Fruit fly (Drosophila melanogaster) whole organism, adult: ENCODE data around the gene Muc91C.

ENCODE experiments used
- CG11617 ChIP-seq: fragments of 200-800 bp; sonication (Bioruptor generic); optimal IDR thresholded peaks from 2 replicates; lab custom pipeline; 2017; ENCODE audit warnings: mild to moderate bottlenecking, missing biosample characterization, missing genetic modification reagents, missing genetic modification characterization
- CG12768 ChIP-seq: fragments of 200-800 bp; sonication (Bioruptor generic); optimal IDR thresholded peaks from 2 replicates; lab custom pipeline; 2017; ENCODE audit warnings: missing biosample characterization, missing genetic modification characterization, mild to moderate bottlenecking, moderate library complexity, missing genetic modification reagents
- CG14711 ChIP-seq: fragments of 200-800 bp; sonication (Bioruptor generic); optimal IDR thresholded peaks from 2 replicates; lab custom pipeline; 2018; ENCODE audit warnings: missing biosample characterization, mild to moderate bottlenecking, missing genetic modification characterization, moderate library complexity
- CG1620 ChIP-seq: fragments of 200-800 bp; sonication (Bioruptor generic); optimal IDR thresholded peaks from 2 replicates; lab custom pipeline; 2016; ENCODE audit warnings: missing biosample characterization, missing genetic modification characterization
- CG33017 ChIP-seq: fragments of 200-800 bp; sonication (Bioruptor generic); optimal IDR thresholded peaks from 2 replicates; lab custom pipeline; 2018; ENCODE audit warnings: missing biosample characterization, mild to moderate bottlenecking, missing genetic modification characterization, moderate library complexity
- CG5204 ChIP-seq: fragments of 200-800 bp; sonication (Bioruptor generic); optimal IDR thresholded peaks from 2 replicates; lab custom pipeline; 2016; ENCODE audit warnings: missing biosample characterization, missing genetic modification characterization
- CG7045 ChIP-seq: fragments of 200-800 bp; sonication (Bioruptor generic); optimal IDR thresholded peaks from 2 replicates; lab custom pipeline; 2017; ENCODE audit warnings: missing biosample characterization, mild to moderate bottlenecking, missing genetic modification characterization
- CG7101 ChIP-seq: fragments of 200-800 bp; sonication (Bioruptor generic); optimal IDR thresholded peaks from 2 replicates; lab custom pipeline; 2018; ENCODE audit warnings: missing biosample characterization, mild to moderate bottlenecking, missing genetic modification characterization, moderate library complexity
- Clk ChIP-seq: fragments of 200-800 bp; sonication (Bioruptor generic); optimal IDR thresholded peaks from 2 replicates; lab custom pipeline; 2017; ENCODE audit warnings: missing biosample characterization, missing genetic modification characterization
- Crg-1 ChIP-seq: fragments of 200-800 bp; sonication (Bioruptor generic); optimal IDR thresholded peaks from 2 replicates; lab custom pipeline; 2016; ENCODE audit warnings: missing biosample characterization, missing genetic modification characterization
- Hr96 ChIP-seq: fragments of 200-800 bp; sonication (Bioruptor generic); optimal IDR thresholded peaks from 2 replicates; lab custom pipeline; 2016; ENCODE audit warnings: missing biosample characterization, missing genetic modification characterization
- Mnt ChIP-seq: fragments of 200-800 bp; sonication (Bioruptor generic); optimal IDR thresholded peaks from 2 replicates; lab custom pipeline; 2016; ENCODE audit warnings: missing biosample characterization, mild to moderate bottlenecking, missing genetic modification characterization
- bab1 ChIP-seq: fragments of 200-800 bp; sonication (Bioruptor generic); optimal IDR thresholded peaks from 3 replicates; lab custom pipeline; 2019; ENCODE audit warnings: missing biosample characterization, mild to moderate bottlenecking, missing genetic modification characterization, moderate library complexity
- cic ChIP-seq: fragments of 200-800 bp; sonication (Bioruptor generic); optimal IDR thresholded peaks from 2 replicates; lab custom pipeline; 2017; ENCODE audit warnings: missing biosample characterization, mild to moderate bottlenecking, missing genetic modification characterization, moderate library complexity
- cnc ChIP-seq, 2 experiments: fragments of >200 bp; optimal IDR thresholded peaks; 2 replicates each; lab custom pipeline; 2017
- kay ChIP-seq: fragments of 200-800 bp; sonication (Bioruptor generic); peaks from one replicate; lab custom pipeline; 2016; ENCODE audit warnings: missing biosample characterization, missing genetic modification characterization, borderline replicate concordance
- ovo ChIP-seq: fragments of 200-800 bp; sonication (Bioruptor generic); optimal IDR thresholded peaks from 2 replicates; lab custom pipeline; 2016; ENCODE audit warnings: missing biosample characterization, missing genetic modification characterization
- pad ChIP-seq: fragments of 200-800 bp; sonication (Bioruptor generic); optimal IDR thresholded peaks from 3 replicates; lab custom pipeline; 2017; ENCODE audit warnings: missing biosample characterization, missing genetic modification characterization, mild to moderate bottlenecking, moderate library complexity, missing genetic modification reagents
- tj ChIP-seq: fragments of 200-800 bp; sonication (Bioruptor generic); optimal IDR thresholded peaks from 3 replicates; lab custom pipeline; 2017; ENCODE audit warnings: missing biosample characterization, mild to moderate bottlenecking, missing genetic modification characterization, moderate library complexity
- toe ChIP-seq: fragments of 200-800 bp; sonication (Bioruptor generic); optimal IDR thresholded peaks from 2 replicates; lab custom pipeline; 2016; ENCODE audit warnings: missing biosample characterization, missing genetic modification characterization

Muc91C gene

dm6 chr3R:18669812-18670211 lies 22.7 kb downstream of the Muc91C start:
- TF ChIP-seq CG12768 (GFP tag; lab: Kevin White, UChicago) (no peak), Hr96 (peak; percentile 7), kay (GFP tag; lab: Kevin White, UChicago) (peak; percentile 25), pad (no peak)

dm6 chr3R:18669152-18669551 lies 23.4 kb downstream of the Muc91C start, which contains the start of gene CG7702:
TSS of gene CG7702 (plus strand) at chr3R:18669390.
- TF ChIP-seq tj (GFP tag; lab: Kevin White, UChicago): no peak
- TF ChIP-seq bab1 (GFP tag; lab: Kevin White, UChicago): no peak
- no peak for TF ChIP-seq CG14711 (tag; lab: Kevin White, UChicago)
- no peak for TF ChIP-seq toe
- no peak for TF ChIP-seq Clk (GFP tag; lab: Kevin White, UChicago)
- no peak for TF ChIP-seq CG7045
- TF ChIP-seq Mnt (GFP tag; lab: Kevin White, UChicago): no peak
- TF ChIP-seq Hr96: no peak
- no peak for TF ChIP-seq ovo (GFP tag; lab: Kevin White, UChicago)

- TF ChIP-seq CG5204 (GFP tag; lab: Kevin White, UChicago) (no peak), kay (GFP tag; lab: Kevin White, UChicago) (no peak), cnc (optimal IDR thresholded peaks at IDR 0.05; lab: Kevin White, UChicago) (no peak), tj (GFP tag; lab: Kevin White, UChicago) (no peak), CG33017 (tag; lab: Kevin White, UChicago) (no peak), CG7101 (tag; lab: Kevin White, UChicago) (no peak), CG1620 (no peak), bab1 (GFP tag; lab: Kevin White, UChicago) (peak; percentile 53), Clk (GFP tag; lab: Kevin White, UChicago) (no peak), CG11617 (GFP tag; lab: Kevin White, UChicago) (peak; percentile 14), Crg-1 (GFP tag; lab: Kevin White, UChicago) (no peak)
Observed at dm6 chr3R:18667659-18668248, 24.8 kb downstream of the Muc91C start, which contains the start of gene CG31229. TSS of gene CG31229 (plus strand) at chr3R:18667852.

dm6 chr3R:18665061-18665460 lies 27.5 kb downstream of the Muc91C start, which contains the start of gene CG31231:
TSS of gene CG31231 (plus strand) at chr3R:18665361.
- TF ChIP-seq toe: no peak
- no peak for TF ChIP-seq bab1 (GFP tag; lab: Kevin White, UChicago)
- TF ChIP-seq tj (GFP tag; lab: Kevin White, UChicago): no peak
- no peak for TF ChIP-seq cnc (optimal IDR thresholded peaks at IDR 0.05; lab: Kevin White, UChicago)
- TF ChIP-seq CG7101 (tag; lab: Kevin White, UChicago): no peak
- TF ChIP-seq Hr96: no peak
- no peak for TF ChIP-seq CG12768 (GFP tag; lab: Kevin White, UChicago)
- no peak for TF ChIP-seq cic (GFP tag; lab: Kevin White, UChicago)
- TF ChIP-seq Mnt (GFP tag; lab: Kevin White, UChicago): no peak
- TF ChIP-seq CG5204 (GFP tag; lab: Kevin White, UChicago): no peak
- no peak for TF ChIP-seq ovo (GFP tag; lab: Kevin White, UChicago)
- no peak for TF ChIP-seq CG14711 (tag; lab: Kevin White, UChicago)
- TF ChIP-seq pad: no peak
- TF ChIP-seq CG1620: no peak

dm6 chr3R:18663525-18663924 lies 29.0 kb downstream of the Muc91C start, which contains the start of the genes Cpsf73 and Gos28:
TSS of gene Cpsf73 (minus strand) at chr3R:18663552.
TSS of gene Gos28 (plus strand) at chr3R:18663738.
- TF ChIP-seq CG7045: no peak
- peak; percentile 41 for TF ChIP-seq Crg-1 (GFP tag; lab: Kevin White, UChicago)
- peak; percentile 24 for TF ChIP-seq CG11617 (GFP tag; lab: Kevin White, UChicago)
- TF ChIP-seq Hr96: no peak
- no peak for TF ChIP-seq CG1620
- TF ChIP-seq CG33017 (tag; lab: Kevin White, UChicago): no peak
- TF ChIP-seq Mnt (GFP tag; lab: Kevin White, UChicago): peak; percentile 5
- no peak for TF ChIP-seq CG5204 (GFP tag; lab: Kevin White, UChicago)
- peak; percentile 37 for TF ChIP-seq CG14711 (tag; lab: Kevin White, UChicago)
- TF ChIP-seq CG7101 (tag; lab: Kevin White, UChicago): peak; percentile 37
- peak; percentile 26 for TF ChIP-seq bab1 (GFP tag; lab: Kevin White, UChicago)

- no peak for TF ChIP-seq cnc (optimal IDR thresholded peaks at IDR 0.05; lab: Kevin White, UChicago)
- peak; percentile 82 for TF ChIP-seq bab1 (GFP tag; lab: Kevin White, UChicago)
- TF ChIP-seq Crg-1 (GFP tag; lab: Kevin White, UChicago): peak; percentile 93
- TF ChIP-seq Hr96: peak; percentile 91
- peak; percentile 79 for TF ChIP-seq CG7045
- peak; percentile 93 for TF ChIP-seq CG5204 (GFP tag; lab: Kevin White, UChicago)
- peak; percentile 58 for TF ChIP-seq cic (GFP tag; lab: Kevin White, UChicago)
- peak; percentile 83 for TF ChIP-seq ovo (GFP tag; lab: Kevin White, UChicago)
- peak; percentile 84 for TF ChIP-seq Clk (GFP tag; lab: Kevin White, UChicago)
- peak; percentile 89 for TF ChIP-seq CG12768 (GFP tag; lab: Kevin White, UChicago)
- TF ChIP-seq kay (GFP tag; lab: Kevin White, UChicago): no peak
- TF ChIP-seq CG7101 (tag; lab: Kevin White, UChicago): peak; percentile 85
- TF ChIP-seq CG1620: peak; percentile 94
- TF ChIP-seq toe: peak; percentile 94
- peak; percentile 82 for TF ChIP-seq CG11617 (GFP tag; lab: Kevin White, UChicago)
- TF ChIP-seq CG14711 (tag; lab: Kevin White, UChicago): peak; percentile 79
- TF ChIP-seq Mnt (GFP tag; lab: Kevin White, UChicago): peak; percentile 86
- peak; percentile 62 for TF ChIP-seq tj (GFP tag; lab: Kevin White, UChicago)
- TF ChIP-seq CG33017 (tag; lab: Kevin White, UChicago): peak; percentile 67
- TF ChIP-seq pad: peak; percentile 84
Observed at dm6 chr3R:18658945-18659642, 33.4 kb downstream of the Muc91C start, which contains the start of the genes CG31224 and CstF64. TSS of gene CG31224 (minus strand) at chr3R:18659309. TSS of gene CstF64 (plus strand) at chr3R:18659618.
